Worm (Caenorhabditis elegans): ENCODE measurements around the gene tat-6.

- TF ChIP-seq him-1 (tag; optimal IDR thresholded peaks at IDR 0.05) (no peak), W03F9.2 (tag; optimal IDR thresholded peaks at IDR 0.05) (no peak), dao-5 (tag; optimal IDR thresholded peaks at IDR 0.05) (no peak)
These were observed 7.2 kb upstream of the tat-6 start, which contains the start of gene srt-56 for ce11 chrV:3121743-3122142.
